Fruit fly (Drosophila melanogaster) whole organism, larva: ENCODE measurements around the gene Tmtc1.

Source experiments
- noc ChIP-seq: fragments of 200-800 bp; sonication (Bioruptor generic); optimal IDR thresholded peaks from 3 replicates; lab custom pipeline; 2019; ENCODE audit warnings: missing biosample characterization, mild to moderate bottlenecking, missing genetic modification characterization, moderate library complexity

Tmtc1 gene

DNA sequence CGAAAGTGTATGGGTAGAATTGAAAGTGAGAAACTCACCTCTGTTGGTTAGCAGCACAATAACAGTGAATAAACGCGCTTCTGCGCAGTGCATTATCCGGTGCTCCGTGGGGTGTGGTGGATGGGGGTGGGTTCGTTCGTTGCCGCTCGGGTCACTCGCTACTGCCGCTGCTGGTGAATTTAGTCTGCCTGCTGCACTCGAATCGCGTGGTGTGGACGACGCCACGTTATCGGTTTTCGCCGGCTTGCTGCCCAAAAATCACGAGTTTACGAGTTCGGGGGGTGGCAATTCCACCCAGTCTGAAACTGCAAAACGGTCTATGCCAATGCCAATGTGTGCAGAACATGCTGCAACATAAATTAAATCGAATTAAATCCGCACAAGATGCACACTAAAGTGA, at the start of gene Tmtc1:
Tmtc1 (plus strand) TSS at position 182 of the 400 bp plus-strand sequence.
- no peak for TF ChIP-seq noc (tag; lab: Kevin White, UChicago)

DNA sequence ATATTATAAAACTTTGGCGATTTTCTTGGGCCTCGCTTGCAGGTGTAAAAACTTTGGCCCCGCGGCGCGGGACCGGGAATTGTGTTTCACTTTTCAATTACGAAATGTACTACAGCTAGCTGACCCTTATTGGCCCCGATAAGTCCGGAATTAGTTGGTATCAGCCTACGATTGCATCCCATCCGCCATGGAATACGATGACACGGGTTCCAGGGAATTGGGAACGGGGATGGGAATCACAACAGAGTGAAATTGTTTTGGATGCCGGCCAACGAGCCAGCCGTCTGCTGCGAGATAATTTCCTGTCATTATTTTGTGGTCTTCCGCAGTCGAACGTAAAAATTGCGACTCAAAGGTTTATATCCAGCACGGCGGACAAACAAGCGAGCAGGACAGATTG, 48.8 kb upstream of the Tmtc1 start:
- TF ChIP-seq noc (tag; lab: Kevin White, UChicago), result no peak

DNA sequence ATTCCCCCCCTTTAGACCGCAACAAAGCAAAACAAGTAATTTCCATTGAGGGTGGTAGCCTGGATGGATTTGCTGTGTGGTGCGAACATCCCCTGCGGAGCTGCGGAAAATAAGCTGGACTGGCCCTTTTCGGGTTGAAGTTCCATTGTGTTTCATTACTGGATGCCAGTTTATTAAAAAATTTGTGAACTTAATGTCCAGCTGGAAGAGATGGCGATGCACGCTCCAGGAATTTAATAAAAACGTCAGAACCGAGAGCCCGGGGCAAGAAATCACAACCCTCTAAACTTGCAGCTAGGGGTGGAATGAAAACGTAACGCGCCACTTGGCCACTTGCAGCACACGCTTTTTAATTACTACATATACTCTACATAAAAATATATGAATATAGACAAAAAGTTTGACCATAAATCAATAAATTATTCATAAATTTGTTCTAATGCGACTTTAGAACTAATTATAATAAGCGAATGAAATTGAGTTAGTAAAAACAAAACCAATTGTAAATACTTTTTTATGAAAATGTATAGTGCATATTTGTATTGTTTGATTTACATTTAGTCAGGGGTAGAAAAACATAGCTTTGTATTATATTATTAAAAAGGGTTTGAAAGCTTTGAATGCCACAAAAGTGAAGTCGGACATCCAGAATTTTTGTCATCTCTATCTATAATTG, 41.1 kb upstream of the Tmtc1 start:
- no peak for TF ChIP-seq noc (tag; lab: Kevin White, UChicago)

DNA sequence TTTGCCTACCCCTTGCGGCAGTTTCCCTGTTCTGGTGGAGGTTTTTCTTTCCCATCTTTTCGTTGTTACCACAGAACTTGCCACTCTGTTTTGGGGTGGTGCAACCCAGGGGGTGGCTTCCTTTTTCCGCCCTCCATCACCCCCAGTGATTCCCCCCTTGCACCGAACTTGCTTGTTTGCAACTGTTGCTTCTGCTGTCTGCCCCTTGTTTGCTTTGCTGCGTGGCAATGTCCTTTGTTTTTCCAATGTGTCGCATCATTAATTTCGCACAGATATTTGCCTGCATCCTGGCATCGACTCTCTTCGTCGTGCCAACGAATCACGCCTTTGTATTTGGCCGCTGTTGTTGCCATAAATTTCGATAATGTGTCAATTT, 40.5 kb upstream of the Tmtc1 start:
- no peak for TF ChIP-seq noc (tag; lab: Kevin White, UChicago)

DNA sequence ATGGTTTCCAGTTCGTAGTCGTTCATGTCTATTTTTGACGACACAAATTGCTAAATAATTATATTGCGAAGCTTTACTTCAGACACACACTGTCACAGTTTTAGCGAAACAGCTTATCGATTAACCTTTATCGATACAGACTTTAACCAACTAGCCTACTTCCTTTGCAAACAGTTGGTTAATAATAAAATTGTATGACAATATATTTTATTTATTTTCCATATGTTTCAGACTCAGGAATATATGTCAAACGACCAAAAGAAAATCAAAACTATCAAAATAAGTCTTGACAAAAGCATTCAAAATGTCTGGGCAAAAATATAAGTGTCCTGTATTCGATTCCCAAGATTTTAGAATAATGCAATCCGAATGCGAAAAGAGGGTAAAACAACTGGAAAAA, 29.9 kb upstream of the Tmtc1 start, which contains the start of the genes CG9962 and CG43851:
CG9962 (minus strand) TSS at position 101 of the 400 bp plus-strand sequence.
CG43851 (plus strand) TSS at position 267 of the 400 bp plus-strand sequence.
- no peak for TF ChIP-seq noc (tag; lab: Kevin White, UChicago)

DNA sequence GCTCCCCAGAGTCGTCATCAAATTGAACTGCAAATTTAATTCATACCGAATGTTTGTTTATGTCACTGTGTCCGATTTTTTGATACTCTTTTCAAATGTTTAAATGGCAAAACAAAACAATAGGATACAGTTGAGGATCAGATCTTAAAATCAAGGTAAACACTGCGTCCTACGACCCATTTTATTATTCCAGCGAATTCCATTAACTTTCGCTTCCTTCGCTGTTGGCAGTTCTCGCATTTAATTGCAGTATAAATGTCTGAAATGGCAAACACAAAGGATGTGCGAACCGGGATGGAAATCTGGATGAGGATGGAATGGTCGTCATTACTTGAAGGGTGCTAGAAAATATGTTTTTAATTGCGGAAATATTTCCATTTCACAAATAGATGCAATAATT, 25.2 kb upstream of the Tmtc1 start, which contains the start of gene CG33125:
CG33125 (minus strand) TSS at position 101 of the 400 bp plus-strand sequence.
- no peak for TF ChIP-seq noc (tag; lab: Kevin White, UChicago)

DNA sequence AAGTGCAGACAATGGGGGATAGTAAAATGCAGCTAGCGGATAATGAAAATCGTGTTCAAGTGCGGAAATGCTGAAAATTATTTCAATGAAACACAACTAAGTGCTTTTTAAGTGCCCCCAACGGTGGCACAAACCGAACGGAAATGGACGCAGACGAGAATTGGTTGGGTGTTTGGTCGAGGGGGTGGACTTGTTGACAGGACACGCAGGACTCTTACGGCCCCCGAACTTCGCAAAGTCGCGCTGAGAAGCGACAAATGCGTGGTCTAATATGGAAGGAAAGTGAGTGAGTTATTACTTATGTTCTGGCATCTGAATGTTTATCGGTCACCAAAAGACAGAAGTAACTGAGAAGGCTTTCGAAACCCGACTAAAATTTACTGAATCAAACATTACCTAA, 24.8 kb upstream of the Tmtc1 start, which contains the start of gene Prosbeta4R1:
Prosbeta4R1 (plus strand) TSS at position 301 of the 400 bp plus-strand sequence.
- TF ChIP-seq noc (tag; lab: Kevin White, UChicago), result no peak

DNA sequence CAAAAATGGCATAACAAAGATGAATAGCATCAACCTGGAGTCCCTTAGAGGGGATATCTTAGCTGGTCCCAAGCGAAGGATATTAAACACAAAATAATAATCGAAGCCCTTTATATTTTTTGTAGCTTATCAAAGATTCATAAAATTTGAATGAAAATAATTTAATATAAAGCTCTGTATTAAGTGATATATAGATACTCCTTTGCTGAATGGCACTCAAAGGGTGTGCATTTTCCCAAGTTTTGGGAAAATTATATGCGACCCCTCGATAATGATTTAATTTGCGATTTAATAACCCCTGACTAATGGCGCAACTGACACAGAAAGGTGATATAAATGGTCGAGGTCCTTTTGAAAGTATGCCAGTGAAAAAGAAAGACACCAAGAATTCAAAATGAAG, 23.8 kb upstream of the Tmtc1 start, which contains the start of gene Or23a:
Or23a (plus strand) TSS at position 301 of the 400 bp plus-strand sequence.
- no peak for TF ChIP-seq noc (tag; lab: Kevin White, UChicago)

DNA sequence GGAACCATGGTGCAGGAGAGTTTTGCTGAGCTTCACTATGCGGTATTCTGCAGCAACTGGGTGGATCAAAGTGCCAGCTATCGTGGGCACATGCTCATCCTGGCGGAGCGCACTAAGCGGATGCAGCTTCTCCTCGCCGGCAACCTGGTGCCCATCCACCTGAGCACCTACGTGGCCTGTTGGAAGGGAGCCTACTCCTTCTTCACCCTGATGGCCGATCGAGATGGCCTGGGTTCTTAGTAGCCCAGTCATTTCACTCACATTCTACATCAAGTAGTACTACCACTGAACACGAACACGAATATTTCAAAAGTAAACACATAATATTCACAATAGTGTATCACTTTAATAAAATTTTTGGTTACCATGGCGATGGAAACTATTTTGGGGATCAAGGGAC, 22.4 kb upstream of the Tmtc1 start, which contains the start of gene Prosbeta4R2:
Prosbeta4R2 (plus strand) TSS at position 301 of the 400 bp plus-strand sequence.
- TF ChIP-seq noc (tag; lab: Kevin White, UChicago), result no peak

DNA sequence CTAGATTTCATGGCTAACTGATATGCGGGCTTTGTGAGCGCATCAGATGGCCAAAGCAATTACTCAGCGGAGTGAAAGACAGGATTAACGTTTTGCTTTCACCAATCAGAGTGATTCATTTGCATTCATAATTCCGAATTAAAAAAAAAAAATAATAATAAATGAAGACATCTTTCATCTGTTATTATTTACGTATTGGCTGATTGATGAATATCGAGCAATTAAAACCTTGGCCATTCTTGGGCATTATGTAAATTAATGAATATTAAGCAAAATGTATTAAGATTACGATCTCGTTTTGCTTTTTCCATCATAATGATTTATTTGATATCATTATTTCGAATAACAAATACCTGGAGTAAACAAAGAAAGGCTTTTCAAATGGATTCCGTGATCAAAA, 12.8 kb upstream of the Tmtc1 start, which contains the start of gene Trf4:
Trf4 (plus strand) TSS at position 301 of the 400 bp plus-strand sequence.
- no peak for TF ChIP-seq noc (tag; lab: Kevin White, UChicago)

DNA sequence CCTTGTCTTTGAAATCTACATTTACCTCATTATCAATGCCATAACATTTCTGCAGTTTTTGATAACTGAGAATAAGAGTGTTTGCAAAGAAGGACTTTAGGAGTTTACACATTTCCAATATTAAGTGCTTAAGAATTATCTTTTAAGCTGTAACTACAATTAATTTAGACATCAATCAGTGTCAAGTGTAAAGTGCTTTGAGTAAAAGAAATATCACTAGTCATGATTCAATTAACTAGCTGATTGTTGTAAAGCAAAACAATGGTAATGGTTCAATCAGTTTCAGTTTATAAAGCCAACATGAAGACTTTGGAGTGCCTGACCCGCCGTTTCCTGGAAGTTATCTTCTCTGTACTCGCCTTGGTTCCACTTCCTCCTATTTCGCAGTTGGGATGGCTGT, 8.0 kb upstream of the Tmtc1 start, which contains the start of gene Gr23a:
Gr23a (plus strand) TSS at position 301 of the 400 bp plus-strand sequence.
- TF ChIP-seq noc (tag; lab: Kevin White, UChicago), result no peak

DNA sequence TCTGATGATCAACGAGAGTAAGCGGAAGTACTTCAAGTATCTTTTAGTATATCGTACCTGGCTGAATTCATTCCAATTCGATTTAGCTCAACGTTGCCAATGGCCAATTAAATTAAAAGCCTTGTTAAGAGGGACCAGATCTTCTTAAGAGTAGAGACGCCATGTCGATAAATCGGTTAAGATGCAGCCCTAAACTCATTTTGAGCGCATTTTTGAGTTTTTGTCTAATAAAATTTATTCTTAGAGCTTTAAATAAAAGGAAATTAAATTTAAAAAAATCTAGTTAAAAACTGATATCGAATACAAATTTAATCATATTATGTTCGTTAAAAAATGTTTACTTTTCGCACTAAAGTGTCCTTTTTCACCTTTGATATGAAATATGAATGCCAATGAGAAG, 18.8 kb downstream of the Tmtc1 start, which contains the start of gene Trf5:
Trf5 (minus strand) TSS at position 101 of the 400 bp plus-strand sequence.
- TF ChIP-seq noc (tag; lab: Kevin White, UChicago), result no peak

DNA sequence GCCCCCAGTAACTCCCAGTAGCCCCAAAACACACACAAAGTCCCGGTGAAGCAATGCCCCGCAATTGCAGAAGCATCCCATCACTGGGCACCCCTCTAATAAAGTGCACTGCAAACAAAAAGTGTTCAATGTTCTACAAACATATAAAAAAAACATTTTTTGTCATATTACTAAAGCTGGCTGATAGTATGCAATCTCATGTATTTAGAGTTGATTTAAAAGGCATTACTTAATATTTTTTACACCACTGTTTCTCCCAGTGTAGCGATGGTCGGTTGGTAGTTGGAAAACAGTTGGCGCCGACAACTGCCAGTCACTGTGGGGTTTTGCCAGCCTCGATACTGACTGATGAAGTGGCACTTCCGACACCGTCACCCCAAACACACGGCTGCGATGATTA, 42.8 kb downstream of the Tmtc1 start:
- TF ChIP-seq noc (tag; lab: Kevin White, UChicago), result no peak

DNA sequence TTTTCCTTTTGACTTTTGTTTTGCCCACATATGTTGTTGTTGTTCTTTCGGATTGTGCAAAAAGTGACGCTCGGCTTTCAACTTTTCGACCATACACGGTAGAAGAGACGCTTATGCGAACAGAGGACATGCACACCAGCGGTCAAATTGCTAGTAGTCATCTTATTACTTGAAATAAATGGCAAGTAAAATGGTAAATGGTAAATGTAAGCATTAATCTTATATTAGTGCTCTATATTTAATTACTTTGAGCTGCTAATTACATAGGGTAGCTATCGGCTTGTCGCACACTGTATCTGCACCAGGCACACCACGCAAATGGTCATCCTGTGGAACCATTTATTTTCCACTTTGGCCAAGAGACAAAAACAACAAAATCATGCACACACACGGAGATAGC, 43.8 kb downstream of the Tmtc1 start:
- TF ChIP-seq noc (tag; lab: Kevin White, UChicago), result no peak

DNA sequence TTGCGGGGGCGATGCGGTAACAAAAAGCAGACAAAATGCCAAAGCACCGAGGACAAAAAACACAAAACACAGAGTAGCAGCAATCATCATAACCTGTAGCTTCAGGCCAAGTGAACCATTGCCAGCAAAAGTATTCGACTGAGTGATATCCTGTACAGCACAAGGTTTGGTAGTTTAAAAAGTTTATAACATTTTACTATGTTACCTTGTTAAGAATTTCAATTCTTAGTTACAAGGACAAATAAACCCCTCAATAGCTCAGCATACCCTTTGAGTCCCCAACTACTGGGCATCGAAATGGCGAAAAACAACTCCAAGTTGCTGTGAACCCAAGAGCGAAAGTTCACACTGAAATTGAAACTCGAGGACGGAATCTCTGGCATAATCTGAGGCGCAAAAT, 45.6 kb downstream of the Tmtc1 start:
- no peak for TF ChIP-seq noc (tag; lab: Kevin White, UChicago)

DNA sequence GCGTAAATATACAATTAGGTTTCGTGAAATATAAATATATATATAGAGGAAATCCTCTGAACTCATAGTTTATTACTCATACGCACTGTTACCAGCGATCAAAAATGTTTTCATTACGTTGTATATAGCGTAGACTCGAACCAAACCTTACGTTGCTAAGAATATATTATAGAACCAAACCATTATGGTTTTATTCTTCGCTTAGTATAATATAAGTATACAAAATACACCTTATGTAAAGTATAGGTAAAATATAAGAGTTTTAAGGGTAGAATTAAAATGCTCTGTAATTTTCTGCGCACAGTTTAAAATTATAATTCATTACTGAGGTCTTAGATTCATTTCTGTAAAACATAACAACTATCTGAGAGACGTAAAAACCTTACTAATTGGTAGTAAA, 46.9 kb downstream of the Tmtc1 start:
- no peak for TF ChIP-seq noc (tag; lab: Kevin White, UChicago)

DNA sequence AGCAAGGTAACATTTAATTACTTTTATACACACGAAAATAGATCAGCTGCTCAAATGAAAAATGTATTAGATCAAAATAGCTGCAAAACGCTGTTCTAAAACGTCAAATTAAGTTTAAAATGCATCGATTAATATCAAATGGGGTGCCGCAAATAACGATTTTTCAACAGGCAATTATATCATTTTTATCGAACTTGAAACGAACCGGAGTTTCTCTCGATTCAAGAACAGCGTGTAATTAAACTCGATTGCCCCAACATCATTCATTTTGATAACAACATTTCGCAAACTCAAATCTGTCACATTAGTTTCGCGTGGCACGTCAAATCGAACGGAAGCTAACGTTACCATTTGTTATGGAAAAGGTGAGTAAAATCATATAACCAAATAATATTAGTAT, 47.8 kb downstream of the Tmtc1 start, which contains the start of gene CG31689:
CG31689 (plus strand) TSS at position 301 of the 400 bp plus-strand sequence.
- TF ChIP-seq noc (tag; lab: Kevin White, UChicago), result no peak
